Worm (Caenorhabditis elegans): Measurements from ENCODE around the gene alh-11.

alh-11 gene

ce11 chrIII:819313-819712 lies 40.6 kb upstream of the alh-11 start:
- TF ChIP-seq hmg-1.2 (GFP tag; IDR thresholded peaks at IDR 0.05) (no peak; the same call in 1 of the 2 replicates), lag-1 (GFP tag; IDR thresholded peaks at IDR 0.05) (no peak), lsy-27 (tag; optimal IDR thresholded peaks at IDR 0.05; ENCODE audit: borderline replicate concordance, insufficient read depth) (no peak), nfya-1 (tag; optimal IDR thresholded peaks at IDR 0.05; ENCODE audit: borderline replicate concordance, insufficient read depth) (no peak), ceh-27 (GFP tag; optimal IDR thresholded peaks at IDR 0.05) (no peak), F55B11.4 (tag; optimal IDR thresholded peaks at IDR 0.05; ENCODE audit: borderline replicate concordance, insufficient read depth) (no peak), hsf-1 (GFP tag; IDR thresholded peaks at IDR 0.05) (no peak), madf-10 (tag; optimal IDR thresholded peaks at IDR 0.05) (no peak), attf-5 (GFP tag; optimal IDR thresholded peaks at IDR 0.05) (no peak), zfh-2 (GFP tag; conservative IDR thresholded peaks at IDR 0.05) (0 out of 2 replicates have a peak, but pooled peaks have one; percentile 21), nfya-2 (GFP tag; IDR thresholded peaks at IDR 0.05) (no peak), Y79H2A.3 (GFP tag; conservative IDR thresholded peaks at IDR 0.05) (no peak), rec-8 (tag; optimal IDR thresholded peaks at IDR 0.05) (no peak), lsl-1 (GFP tag; optimal IDR thresholded peaks at IDR 0.05) (no peak), attf-6 (GFP tag; IDR thresholded peaks at IDR 0.05) (no peak), snpc-4 (GFP tag; optimal IDR thresholded peaks at IDR 0.05) (peak; percentile 44), snpc-4 (tag; optimal IDR thresholded peaks at IDR 0.05) (peak in 2 of 4 experiments; percentile 81 to 88), snpc-1.1 (tag; optimal IDR thresholded peaks at IDR 0.05; ENCODE audit: insufficient read depth) (peak; percentile 83), D2030.7 (GFP tag; IDR thresholded peaks at IDR 0.05) (no peak), egl-44 (GFP tag; IDR thresholded peaks at IDR 0.05) (no peak), ZK185.1 (tag; optimal IDR thresholded peaks at IDR 0.05; ENCODE audit: poor library complexity, severe bottlenecking) (no peak), tlf-1 (GFP tag; optimal IDR thresholded peaks at IDR 0.05) (no peak), nhr-120 (GFP tag; IDR thresholded peaks at IDR 0.05) (no peak), Y56A3A.18 (GFP tag; IDR thresholded peaks at IDR 0.05) (no peak)

ce11 chrIII:815845-816244 lies 37.2 kb upstream of the alh-11 start, which contains the start of gene dac-1:
dac-1 (plus strand) TSS chrIII:816145.
- TF ChIP-seq hlh-12 (tag; optimal IDR thresholded peaks at IDR 0.05) (no peak), nfya-1 (tag; optimal IDR thresholded peaks at IDR 0.05; ENCODE audit: borderline replicate concordance, insufficient read depth) (no peak), lir-1 (GFP tag; conservative IDR thresholded peaks at IDR 0.05) (no peak), unc-130 (GFP tag; optimal IDR thresholded peaks at IDR 0.05) (no peak), him-1 (tag; optimal IDR thresholded peaks at IDR 0.05) (no peak), F10E7.11 (tag; optimal IDR thresholded peaks at IDR 0.05) (no peak), egl-44 (GFP tag; IDR thresholded peaks at IDR 0.05) (no peak), ceh-58 (GFP tag; IDR thresholded peaks at IDR 0.05) (no peak), madf-8 (GFP tag; conservative IDR thresholded peaks at IDR 0.05) (no peak), egrh-3 (GFP tag; IDR thresholded peaks at IDR 0.05) (no peak), ztf-6 (GFP tag; IDR thresholded peaks at IDR 0.05) (no peak), sdz-38 (tag; optimal IDR thresholded peaks at IDR 0.05) (no peak), mes-4 (tag; optimal IDR thresholded peaks at IDR 0.05) (no peak), lag-1 (GFP tag; IDR thresholded peaks at IDR 0.05) (no peak), ceh-27 (GFP tag; optimal IDR thresholded peaks at IDR 0.05) (no peak), akir-1 (GFP tag; optimal IDR thresholded peaks at IDR 0.05) (no peak)

- TF ChIP-seq dox-1 (GFP tag; IDR thresholded peaks at IDR 0.05) (no peak), ceh-100 (GFP tag; IDR thresholded peaks at IDR 0.05) (no peak), lin-54 (GFP tag; optimal IDR thresholded peaks at IDR 0.05) (no peak), sdz-38 (tag; optimal IDR thresholded peaks at IDR 0.05) (no peak), nfya-2 (GFP tag; IDR thresholded peaks at IDR 0.05) (no peak), hmg-1.2 (GFP tag; IDR thresholded peaks at IDR 0.05) (no peak), Y53F4B.3 (GFP tag; IDR thresholded peaks at IDR 0.05) (no peak), let-607 (tag; optimal IDR thresholded peaks at IDR 0.05) (no peak), rec-8 (tag; optimal IDR thresholded peaks at IDR 0.05) (no peak), D2030.7 (GFP tag; IDR thresholded peaks at IDR 0.05) (no peak), F22D6.2 (tag; optimal IDR thresholded peaks at IDR 0.05) (no peak), attf-3 (GFP tag; conservative IDR thresholded peaks at IDR 0.05) (no peak), hsf-1 (GFP tag; IDR thresholded peaks at IDR 0.05) (no peak), F37B4.10 (GFP tag; IDR thresholded peaks at IDR 0.05) (no peak), zfh-2 (GFP tag; conservative IDR thresholded peaks at IDR 0.05) (no peak), lin-40 (tag; optimal IDR thresholded peaks at IDR 0.05) (no peak)
Measured at ce11 chrIII:811544-811943, 32.9 kb upstream of the alh-11 start, which contains the start of gene daf-7. daf-7 (plus strand) TSS chrIII:811844.
